Worm (Caenorhabditis elegans) whole organism, L2 larva: ENCODE measurements around the gene nlp-48.

Source experiments
- C34F6.9 ChIP-seq: fragments of 150-350 bp; optimal IDR thresholded peaks from 2 replicates; lab custom pipeline; 2014; ENCODE audit warnings: missing biosample characterization, missing genetic modification characterization
- F13H6.1 ChIP-seq: sonication (generic microtip); optimal IDR thresholded peaks from 2 replicates; lab custom pipeline; 2016; ENCODE audit warnings: missing genetic modification characterization, missing compliant biosample characterization
- R02D3.7 ChIP-seq: fragments of 150-350 bp; optimal IDR thresholded peaks from 2 replicates; lab custom pipeline; 2014; ENCODE audit warnings: missing biosample characterization, missing genetic modification characterization
- Y55F3AM.14 ChIP-seq: fragments of 200-800 bp; sonication (Bioruptor generic); optimal IDR thresholded peaks from 2 replicates; lab custom pipeline; 2018; ENCODE audit warnings: mild to moderate bottlenecking, missing genetic modification characterization, missing compliant biosample characterization
- ZK546.5 ChIP-seq: sonication (generic microtip); optimal IDR thresholded peaks from 2 replicates; lab custom pipeline; 2017; ENCODE audit warnings: missing biosample characterization, missing genetic modification characterization
- aly-2 ChIP-seq: fragments of 150-350 bp; optimal IDR thresholded peaks from 2 replicates; lab custom pipeline; 2014; ENCODE audit warnings: missing biosample characterization, missing genetic modification characterization
- ama-1 ChIP-seq: fragments of 150-350 bp; optimal IDR thresholded peaks from 2 replicates; lab custom pipeline; 2018; ENCODE audit warnings: inconsistent platforms
- blmp-1 ChIP-seq: sonication (generic microtip); optimal IDR thresholded peaks from 2 replicates; lab custom pipeline; 2017; ENCODE audit warnings: missing genetic modification characterization, mild to moderate bottlenecking, missing compliant biosample characterization, antibody characterized with exemption, moderate library complexity; ENCODE audit not compliant: insufficient read depth
- ceh-16 ChIP-seq: fragments of 150-350 bp; optimal IDR thresholded peaks from 2 replicates; lab custom pipeline; 2014; ENCODE audit warnings: missing biosample characterization, missing genetic modification characterization
- ceh-82 ChIP-seq: fragments of 150-350 bp; optimal IDR thresholded peaks from 2 replicates; lab custom pipeline; 2014; ENCODE audit warnings: missing biosample characterization, missing genetic modification characterization
- crh-2 ChIP-seq: sonication (generic microtip); optimal IDR thresholded peaks from 2 replicates; lab custom pipeline; 2017; ENCODE audit warnings: missing biosample characterization, missing genetic modification characterization
- dmd-4 ChIP-seq: sonication (generic microtip); optimal IDR thresholded peaks from 2 replicates; lab custom pipeline; 2017; ENCODE audit warnings: missing biosample characterization, missing genetic modification characterization
- egl-27 ChIP-seq: sonication (generic microtip); optimal IDR thresholded peaks from 3 replicates; lab custom pipeline; 2017; ENCODE audit warnings: missing biosample characterization, missing genetic modification reagents, missing genetic modification characterization
- elt-1 ChIP-seq: fragments of 150-350 bp; optimal IDR thresholded peaks from 2 replicates; lab custom pipeline; 2014; ENCODE audit warnings: missing biosample characterization, missing genetic modification characterization
- elt-3 ChIP-seq: sonication (generic microtip); optimal IDR thresholded peaks from 2 replicates; lab custom pipeline; 2017; ENCODE audit warnings: missing biosample characterization, missing genetic modification characterization
- fos-1 ChIP-seq: fragments of 150-350 bp; optimal IDR thresholded peaks from 2 replicates; lab custom pipeline; 2014; ENCODE audit warnings: missing biosample characterization, missing genetic modification characterization
- gmeb-1 ChIP-seq: fragments of 150-350 bp; optimal IDR thresholded peaks from 2 replicates; lab custom pipeline; 2014; ENCODE audit warnings: missing biosample characterization, missing genetic modification characterization
- lin-11 ChIP-seq: fragments of 150-350 bp; sonication (generic microtip); optimal IDR thresholded peaks from 2 replicates; lab custom pipeline; 2014; ENCODE audit warnings: missing biosample characterization, missing genetic modification characterization, inconsistent platforms, mixed read lengths
- lin-13 ChIP-seq: fragments of 150-350 bp; optimal IDR thresholded peaks from 2 replicates; lab custom pipeline; 2014; ENCODE audit warnings: missing biosample characterization, missing genetic modification reagents, missing genetic modification characterization
- mab-5 ChIP-seq: fragments of 150-350 bp; optimal IDR thresholded peaks from 2 replicates; lab custom pipeline; 2014; ENCODE audit warnings: missing biosample characterization, missing genetic modification characterization
- mbf-1 ChIP-seq: sonication (generic microtip); optimal IDR thresholded peaks from 2 replicates; lab custom pipeline; 2017; ENCODE audit warnings: missing biosample characterization, missing genetic modification characterization
- mdl-1 ChIP-seq, 2 experiments: fragments of 150-350 bp in 1 of 2; sonication (generic microtip) in 1 of 2; optimal IDR thresholded peaks; 2 replicates each; lab custom pipeline; 2017; ENCODE audit warnings: missing biosample characterization in 2 of 2, missing genetic modification characterization in 2 of 2
- nhr-10 ChIP-seq: sonication (generic microtip); optimal IDR thresholded peaks from 2 replicates; lab custom pipeline; 2017; ENCODE audit warnings: missing biosample characterization, missing genetic modification characterization
- nhr-11 ChIP-seq: fragments of 150-350 bp; optimal IDR thresholded peaks from 2 replicates; lab custom pipeline; 2014; ENCODE audit warnings: missing biosample characterization, missing genetic modification characterization
- nhr-12 ChIP-seq: fragments of 150-350 bp; optimal IDR thresholded peaks from 2 replicates; lab custom pipeline; 2014; ENCODE audit warnings: missing biosample characterization, missing genetic modification characterization
- nhr-129 ChIP-seq: fragments of 150-350 bp; optimal IDR thresholded peaks from 2 replicates; lab custom pipeline; 2014; ENCODE audit warnings: missing biosample characterization, missing genetic modification characterization
- nhr-21 ChIP-seq: fragments of 150-350 bp; optimal IDR thresholded peaks from 2 replicates; lab custom pipeline; 2014; ENCODE audit warnings: missing biosample characterization, missing genetic modification characterization
- nhr-23 ChIP-seq: fragments of 150-350 bp; optimal IDR thresholded peaks from 2 replicates; lab custom pipeline; 2014; ENCODE audit warnings: missing biosample characterization, missing genetic modification reagents, missing genetic modification characterization
- nhr-237 ChIP-seq: fragments of 150-350 bp; optimal IDR thresholded peaks from 2 replicates; lab custom pipeline; 2014; ENCODE audit warnings: missing biosample characterization, missing genetic modification characterization
- nhr-25 ChIP-seq: fragments of 150-350 bp; sonication (generic microtip); optimal IDR thresholded peaks from 3 replicates; lab custom pipeline; 2014; ENCODE audit warnings: missing biosample characterization, missing genetic modification characterization
- nhr-6 ChIP-seq: fragments of 150-350 bp; optimal IDR thresholded peaks from 2 replicates; lab custom pipeline; 2014; ENCODE audit warnings: missing biosample characterization, missing genetic modification characterization
- nhr-77 ChIP-seq: fragments of 150-350 bp; optimal IDR thresholded peaks from 2 replicates; lab custom pipeline; 2014; ENCODE audit warnings: missing biosample characterization, missing genetic modification characterization
- peb-1 ChIP-seq: fragments of 150-350 bp; optimal IDR thresholded peaks from 2 replicates; lab custom pipeline; 2014; ENCODE audit warnings: missing biosample characterization, missing genetic modification characterization
- sem-4 ChIP-seq: fragments of 150-350 bp; optimal IDR thresholded peaks from 2 replicates; lab custom pipeline; 2014; ENCODE audit warnings: missing biosample characterization, missing genetic modification reagents, missing genetic modification characterization
- skn-1 ChIP-seq: sonication (generic microtip); optimal IDR thresholded peaks from 2 replicates; lab custom pipeline; 2017; ENCODE audit warnings: missing biosample characterization, missing genetic modification characterization
- sma-3 ChIP-seq: sonication (generic microtip); optimal IDR thresholded peaks from 2 replicates; lab custom pipeline; 2016; ENCODE audit warnings: missing genetic modification reagents, missing genetic modification characterization, missing compliant biosample characterization
- sma-9 ChIP-seq, 2 experiments: fragments of 150-350 bp in 1 of 2; sonication (generic microtip) in 1 of 2; optimal IDR thresholded peaks; 2 replicates each; lab custom pipeline; 2014 to 2016; ENCODE audit warnings: missing genetic modification characterization in 2 of 2, mild to moderate bottlenecking in 1 of 2, missing biosample characterization in 1 of 2, missing compliant biosample characterization in 1 of 2, missing genetic modification reagents in 1 of 2, moderate library complexity in 1 of 2
- snpc-4 ChIP-seq: fragments of 150-350 bp; optimal IDR thresholded peaks from 2 replicates; lab custom pipeline; 2014; ENCODE audit warnings: missing biosample characterization, missing genetic modification characterization
- unc-39 ChIP-seq: fragments of 150-350 bp; optimal IDR thresholded peaks from 2 replicates; lab custom pipeline; 2014; ENCODE audit warnings: missing biosample characterization, missing genetic modification characterization
- unc-55 ChIP-seq: fragments of 150-350 bp; sonication (generic microtip); optimal IDR thresholded peaks from 3 replicates; lab custom pipeline; 2014; ENCODE audit warnings: missing biosample characterization, missing genetic modification reagents, missing genetic modification characterization
- unc-62 ChIP-seq: fragments of 150-350 bp; optimal IDR thresholded peaks from 2 replicates; lab custom pipeline; 2014; ENCODE audit warnings: missing biosample characterization, missing genetic modification reagents, missing genetic modification characterization
- zag-1 ChIP-seq: fragments of 150-350 bp; optimal IDR thresholded peaks from 2 replicates; lab custom pipeline; 2014; ENCODE audit warnings: missing biosample characterization, missing genetic modification characterization
- ztf-1 ChIP-seq: fragments of 200-800 bp; sonication (Bioruptor generic); conservative IDR thresholded peaks from 2 replicates; pipeline ENCODE4 v1.3.6; 2022; ENCODE audit warnings: missing genetic modification characterization, missing compliant biosample characterization
- ztf-11 ChIP-seq: sonication (generic microtip); optimal IDR thresholded peaks from 2 replicates; lab custom pipeline; 2017; ENCODE audit warnings: missing biosample characterization, missing genetic modification characterization
- ztf-4 ChIP-seq: fragments of 150-350 bp; optimal IDR thresholded peaks from 2 replicates; lab custom pipeline; 2014; ENCODE audit warnings: missing biosample characterization, missing genetic modification characterization

nlp-48 gene

DNA sequence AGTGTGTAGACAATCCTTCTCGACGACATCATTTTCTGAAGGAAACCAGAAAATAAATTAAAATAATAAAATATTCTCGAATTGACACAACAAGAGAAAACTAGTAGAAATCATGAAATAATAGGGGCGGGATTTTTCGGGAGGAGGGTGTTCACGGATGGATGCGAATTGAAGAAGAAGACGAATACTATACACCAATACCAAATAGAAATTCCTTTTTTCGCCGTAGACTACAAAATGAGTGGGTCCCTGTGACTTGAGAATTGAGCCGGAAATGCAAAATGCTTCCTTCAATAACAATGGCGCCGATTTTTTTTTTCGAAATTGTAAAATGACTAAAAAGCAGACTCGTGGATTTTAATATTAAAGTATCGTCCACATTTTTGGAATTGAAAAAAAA is at the start of gene nlp-48:
Gene nlp-48, minus strand, starts transcription at position 101 of the 400 bp plus-strand sequence.
- TF ChIP-seq ztf-4 (tag; lab: Kevin White, UChicago) (no peak), elt-1 (tag; lab: Kevin White, UChicago) (no peak), nhr-23 (tag; lab: Kevin White, UChicago) (no peak), sma-3 (GFP tag; lab: Kevin White, UChicago) (no peak), lin-11 (tag; lab: Kevin White, UChicago) (no peak), egl-27 (tag; lab: Kevin White, UChicago) (no peak), mdl-1 (tag; optimal IDR thresholded peaks at IDR 0.05; lab: Kevin White, UChicago) (no peak), ceh-16 (tag; lab: Kevin White, UChicago) (no peak), fos-1 (tag; lab: Kevin White, UChicago) (no peak), nhr-129 (tag; lab: Kevin White, UChicago) (no peak), sem-4 (tag; lab: Kevin White, UChicago) (no peak)

- TF ChIP-seq elt-3 (tag; lab: Kevin White, UChicago) (no peak), unc-62 (GFP tag; lab: Kevin White, UChicago) (no peak), zag-1 (tag; lab: Kevin White, UChicago) (no peak), lin-11 (tag; lab: Kevin White, UChicago) (no peak), nhr-10 (tag; lab: Kevin White, UChicago) (no peak), elt-1 (tag; lab: Kevin White, UChicago) (no peak), nhr-12 (no peak), ceh-82 (tag; lab: Kevin White, UChicago) (no peak), nhr-11 (no peak), F13H6.1 (tag; lab: Kevin White, UChicago) (no peak), unc-39 (no peak), sma-9 (GFP tag; optimal IDR thresholded peaks at IDR 0.05; lab: Kevin White, UChicago) (no peak), sma-9 (tag; optimal IDR thresholded peaks at IDR 0.05; lab: Kevin White, UChicago) (no peak), mbf-1 (no peak), nhr-25 (tag; lab: Kevin White, UChicago) (no peak)
Observed at ce11 chrIII:9449831-9450230, 48.9 kb upstream of the nlp-48 start, which contains the start of gene F54C8.6. Gene F54C8.6 (minus strand): TSS chrIII:9449931.

- peak; percentile 92 for TF ChIP-seq gmeb-1 (tag; lab: Kevin White, UChicago)
- TF ChIP-seq peb-1 (tag; lab: Kevin White, UChicago), result no peak
- no peak for TF ChIP-seq ceh-82 (tag; lab: Kevin White, UChicago)
- TF ChIP-seq lin-13 (GFP tag; lab: Kevin White, UChicago), result peak; percentile 90
- no peak for TF ChIP-seq elt-3 (tag; lab: Kevin White, UChicago)
- TF ChIP-seq blmp-1 (tag; lab: Kevin White, UChicago), result peak; percentile 27
- no peak for TF ChIP-seq ztf-11 (tag; lab: Kevin White, UChicago)
- no peak for TF ChIP-seq mbf-1
- TF ChIP-seq nhr-6 (tag; lab: Kevin White, UChicago), result peak; percentile 41
- TF ChIP-seq nhr-237, result no peak
- TF ChIP-seq ztf-4 (tag; lab: Kevin White, UChicago), result peak; percentile 63
- TF ChIP-seq sma-3 (GFP tag; lab: Kevin White, UChicago), result peak; percentile 78
- no peak for TF ChIP-seq egl-27 (tag; lab: Kevin White, UChicago)
- TF ChIP-seq ztf-1, result no peak
- TF ChIP-seq unc-39, result no peak
- TF ChIP-seq lin-11 (tag; lab: Kevin White, UChicago), result peak; percentile 90
- TF ChIP-seq ama-1 (lab: Kevin White, UChicago), result peak; percentile 65
- peak; percentile 74 for TF ChIP-seq C34F6.9 (tag; lab: Kevin White, UChicago)
- TF ChIP-seq elt-1 (tag; lab: Kevin White, UChicago), result no peak
- no peak for TF ChIP-seq unc-62 (GFP tag; lab: Kevin White, UChicago)
- peak; percentile 81 for TF ChIP-seq sma-9 (GFP tag; optimal IDR thresholded peaks at IDR 0.05; lab: Kevin White, UChicago)
- no peak for TF ChIP-seq sma-9 (tag; optimal IDR thresholded peaks at IDR 0.05; lab: Kevin White, UChicago)
- peak; percentile 28 to 46 for TF ChIP-seq mdl-1 (tag; optimal IDR thresholded peaks at IDR 0.05; lab: Kevin White, UChicago)
- peak; percentile 58 for TF ChIP-seq ZK546.5 (tag; lab: Kevin White, UChicago)
- TF ChIP-seq zag-1 (tag; lab: Kevin White, UChicago), result peak; percentile 74
- no peak for TF ChIP-seq dmd-4
- peak; percentile 93 for TF ChIP-seq crh-2 (tag; lab: Kevin White, UChicago)
- peak; percentile 42 for TF ChIP-seq sem-4 (tag; lab: Kevin White, UChicago)
- TF ChIP-seq nhr-77 (tag; lab: Kevin White, UChicago), result no peak
- peak; percentile 39 for TF ChIP-seq ceh-16 (tag; lab: Kevin White, UChicago)
- TF ChIP-seq mab-5 (tag; lab: Kevin White, UChicago), result peak; percentile 77
- TF ChIP-seq F13H6.1 (tag; lab: Kevin White, UChicago), result peak; percentile 83
- TF ChIP-seq unc-55 (GFP tag; lab: Kevin White, UChicago), result peak; percentile 97
- TF ChIP-seq fos-1 (tag; lab: Kevin White, UChicago), result peak; percentile 57
- TF ChIP-seq nhr-12, result no peak
- TF ChIP-seq nhr-129 (tag; lab: Kevin White, UChicago), result peak; percentile 92
- no peak for TF ChIP-seq skn-1
- TF ChIP-seq aly-2 (tag; lab: Kevin White, UChicago), result no peak
- TF ChIP-seq nhr-23 (tag; lab: Kevin White, UChicago), result no peak
- TF ChIP-seq R02D3.7, result no peak
- peak; percentile 79 for TF ChIP-seq snpc-4
- peak; percentile 7 for TF ChIP-seq Y55F3AM.14 (GFP tag; lab: Kevin White, UChicago)
- TF ChIP-seq nhr-10 (tag; lab: Kevin White, UChicago), result no peak
- TF ChIP-seq nhr-21 (tag; lab: Kevin White, UChicago), result peak; percentile 74
Observed at ce11 chrIII:9443417-9444027, 42.6 kb upstream of the nlp-48 start, which contains the start of gene pir-2. Gene pir-2 (minus strand): TSS chrIII:9443634.
